Worm (Caenorhabditis elegans): Measurements from ENCODE around the gene C34B4.2.

The C34B4.2 gene

ce11 chrV:13041666-13042065 lies 41.2 kb upstream of the C34B4.2 start, which contains the start of gene scyl-1 (continued):
- peak; percentile 23 for TF ChIP-seq fkh-10 (GFP tag; optimal IDR thresholded peaks at IDR 0.05)
- no peak for TF ChIP-seq unc-39 (tag; optimal IDR thresholded peaks at IDR 0.05)
- TF ChIP-seq dve-1 (tag; optimal IDR thresholded peaks at IDR 0.05; ENCODE audit: insufficient read depth), result peak; percentile 84
- TF ChIP-seq ctbp-1 (GFP tag; IDR thresholded peaks at IDR 0.05), result peak; percentile 59
- peak; percentile 15 for TF ChIP-seq mxl-3 (GFP tag; optimal IDR thresholded peaks at IDR 0.05)
- no peak for TF ChIP-seq pha-4 (GFP tag; IDR thresholded peaks at IDR 0.05)
- TF ChIP-seq pha-4 (tag; optimal IDR thresholded peaks at IDR 0.05), result no peak
- peak in 1 of 2 experiments; percentile 82 for TF ChIP-seq unc-62 (GFP tag; optimal IDR thresholded peaks at IDR 0.05 in 1 of 2)
- no peak for TF ChIP-seq unc-62 (tag; optimal IDR thresholded peaks at IDR 0.05)
- TF ChIP-seq hmg-1.1 (GFP tag; IDR thresholded peaks at IDR 0.05), result peak; percentile 52
- TF ChIP-seq lin-15B (tag; optimal IDR thresholded peaks at IDR 0.05), result no peak
- TF ChIP-seq ceh-32 (tag; optimal IDR thresholded peaks at IDR 0.05; ENCODE audit: poor library complexity), result no peak
- no peak for TF ChIP-seq nhr-10 (tag; optimal IDR thresholded peaks at IDR 0.05)
- no peak for TF ChIP-seq set-16 (GFP tag; IDR thresholded peaks at IDR 0.05)
- TF ChIP-seq nhr-25 (tag; optimal IDR thresholded peaks at IDR 0.05; ENCODE audit: borderline replicate concordance, insufficient read depth), result peak; percentile 48
- no peak for TF ChIP-seq dmd-9 (GFP tag; IDR thresholded peaks at IDR 0.05)
- TF ChIP-seq nhr-41 (GFP tag; IDR thresholded peaks at IDR 0.05), result no peak
- no peak for TF ChIP-seq Y48G9A.11 (GFP tag; IDR thresholded peaks at IDR 0.05)
- 0 out of 2 replicates have a peak, but pooled peaks have one; percentile 25 for TF ChIP-seq arid-1 (GFP tag; conservative IDR thresholded peaks at IDR 0.05)
- TF ChIP-seq ama-1 (optimal IDR thresholded peaks at IDR 0.05), result no peak
- no peak for TF ChIP-seq egl-27 (tag; optimal IDR thresholded peaks at IDR 0.05)
- no peak for TF ChIP-seq cey-2 (tag; optimal IDR thresholded peaks at IDR 0.05; ENCODE audit: borderline replicate concordance, insufficient read depth)
- TF ChIP-seq nhr-237 (tag; optimal IDR thresholded peaks at IDR 0.05), result no peak
- TF ChIP-seq lin-39 (tag; optimal IDR thresholded peaks at IDR 0.05), result no peak
- peak; percentile 70 for TF ChIP-seq T20F7.1 (GFP tag; optimal IDR thresholded peaks at IDR 0.05)
- no peak for TF ChIP-seq unc-130 (GFP tag; optimal IDR thresholded peaks at IDR 0.05)

ce11 chrV:13043195-13043762 lies 39.6 kb upstream of the C34B4.2 start, which contains the start of gene lap-2:
Gene lap-2, plus strand, starts transcription at chrV:13043712.
- TF ChIP-seq hlh-30 (tag; optimal IDR thresholded peaks at IDR 0.05; ENCODE audit: insufficient read depth), result peak; percentile 39
- peak in 1 of 2 experiments; percentile 13 for TF ChIP-seq lsy-2 (tag; optimal IDR thresholded peaks at IDR 0.05)
- TF ChIP-seq ctbp-1 (GFP tag; IDR thresholded peaks at IDR 0.05), result no peak
- TF ChIP-seq nhr-48 (tag; optimal IDR thresholded peaks at IDR 0.05), result peak; percentile 65
- no peak for TF ChIP-seq spr-3 (GFP tag; optimal IDR thresholded peaks at IDR 0.05)
- peak; percentile 63 for TF ChIP-seq pqm-1 (tag; optimal IDR thresholded peaks at IDR 0.05)
- TF ChIP-seq ceh-32 (tag; optimal IDR thresholded peaks at IDR 0.05; ENCODE audit: poor library complexity), result no peak
- no peak for TF ChIP-seq nhr-237 (tag; optimal IDR thresholded peaks at IDR 0.05)
- TF ChIP-seq F44E2.7 (GFP tag; IDR thresholded peaks at IDR 0.05), result no peak
- TF ChIP-seq nhr-111 (GFP tag; optimal IDR thresholded peaks at IDR 0.05), result no peak
- peak; percentile 23 for TF ChIP-seq nhr-6 (tag; optimal IDR thresholded peaks at IDR 0.05)
- peak in 1 of 2 experiments; percentile 32 for TF ChIP-seq unc-62 (GFP tag; optimal IDR thresholded peaks at IDR 0.05 in 1 of 2)
- TF ChIP-seq unc-62 (tag; optimal IDR thresholded peaks at IDR 0.05), result no peak
- TF ChIP-seq T20F7.1 (GFP tag; optimal IDR thresholded peaks at IDR 0.05), result no peak
- peak; percentile 75 for TF ChIP-seq nhr-102 (tag; optimal IDR thresholded peaks at IDR 0.05)
- TF ChIP-seq R02D3.7 (tag; optimal IDR thresholded peaks at IDR 0.05), result no peak
- no peak for TF ChIP-seq Y105C5A.15 (GFP tag; IDR thresholded peaks at IDR 0.05)
- TF ChIP-seq daf-16 (GFP tag; optimal IDR thresholded peaks at IDR 0.05), result peak in 1 of 2 experiments; percentile 47
- peak; percentile 52 for TF ChIP-seq daf-16 (tag; optimal IDR thresholded peaks at IDR 0.05)
- no peak for TF ChIP-seq F37D6.2 (tag; optimal IDR thresholded peaks at IDR 0.05)
- no peak for TF ChIP-seq sdz-12 (GFP tag; optimal IDR thresholded peaks at IDR 0.05)
- peak in 1 of 2 experiments; percentile 32 for TF ChIP-seq hif-1 (tag; optimal IDR thresholded peaks at IDR 0.05)
- TF ChIP-seq dve-1 (tag; optimal IDR thresholded peaks at IDR 0.05; ENCODE audit: insufficient read depth), result peak; percentile 85
- peak; percentile 93 for TF ChIP-seq ceh-20 (GFP tag; IDR thresholded peaks at IDR 0.05)
- peak; percentile 25 for TF ChIP-seq aha-1 (tag)
- no peak for TF ChIP-seq madf-5 (GFP tag; IDR thresholded peaks at IDR 0.05)
- peak; percentile 90 for TF ChIP-seq hlh-11 (tag; optimal IDR thresholded peaks at IDR 0.05)
- no peak for TF ChIP-seq D1046.2 (GFP tag; IDR thresholded peaks at IDR 0.05)
- TF ChIP-seq ceh-82 (tag; optimal IDR thresholded peaks at IDR 0.05), result no peak
- peak; percentile 68 for TF ChIP-seq mxl-3 (GFP tag; optimal IDR thresholded peaks at IDR 0.05)
- no peak for TF ChIP-seq lin-29 (GFP tag; IDR thresholded peaks at IDR 0.05)

Measured in whole organism, L4 larva.